Fruit fly (Drosophila melanogaster) whole organism: Measurements from ENCODE around the gene robl62A.

Source experiments
- CG8478 ChIP-seq: fragments of >200 bp; optimal IDR thresholded peaks from 2 replicates; lab custom pipeline; 2018; ENCODE audit warnings: inconsistent platforms
- Dll ChIP-seq: fragments of >200 bp; optimal IDR thresholded peaks from 2 replicates; lab custom pipeline; 2017
- EcR ChIP-seq, 2 experiments: fragments of >200 bp; optimal IDR thresholded peaks; 2 replicates each; lab custom pipeline; 2017; ENCODE audit warnings: missing biosample characterization in 2 of 2, missing genetic modification characterization in 2 of 2, missing genetic modification reagents in 2 of 2
- pan ChIP-seq: fragments of >200 bp; optimal IDR thresholded peaks from 2 replicates; lab custom pipeline; 2017
- psq ChIP-seq: fragments of >200 bp; optimal IDR thresholded peaks from 2 replicates; lab custom pipeline; 2017
- usp ChIP-seq: fragments of >200 bp; optimal IDR thresholded peaks from 2 replicates; lab custom pipeline; 2017; ENCODE audit warnings: missing biosample characterization, missing genetic modification characterization, mixed read lengths

- no peak for TF ChIP-seq Dll (lab: Kevin White, UChicago)
- TF ChIP-seq pan (lab: Kevin White, UChicago): no peak
- TF ChIP-seq usp (GFP tag; lab: Kevin White, UChicago): no peak
- no peak for TF ChIP-seq EcR (GFP tag; optimal IDR thresholded peaks at IDR 0.05; lab: Kevin White, UChicago)
- no peak for TF ChIP-seq psq
- TF ChIP-seq CG8478 (lab: Kevin White, UChicago): no peak
Measured at dm6 chr3L:1431489-1432053, 45.8 kb upstream of the robl62A start.
